Worm (Caenorhabditis elegans) whole organism, young adult: ENCODE measurements around the gene K05G3.2.

ENCODE experiments used
- C17E4.6 ChIP-seq: fragments of 200-800 bp; sonication (Bioruptor generic); IDR thresholded peaks from 2 replicates; pipeline ENCODE4 v1.3.6; 2022; ENCODE audit warnings: missing genetic modification reagents, missing genetic modification characterization, missing compliant biosample characterization
- D2030.7 ChIP-seq: fragments of 200-800 bp; sonication (Bioruptor generic); IDR thresholded peaks from 2 replicates; pipeline ENCODE4 v1.3.6; 2022; ENCODE audit warnings: missing genetic modification reagents, missing genetic modification characterization, missing compliant biosample characterization
- F10E7.11 ChIP-seq: sonication (generic microtip); optimal IDR thresholded peaks from 2 replicates; lab custom pipeline; 2017; ENCODE audit warnings: mild to moderate bottlenecking, missing genetic modification characterization, moderate library complexity, missing compliant biosample characterization
- F57C9.4 ChIP-seq: sonication (generic microtip); optimal IDR thresholded peaks from 2 replicates; lab custom pipeline; 2017; ENCODE audit warnings: mild to moderate bottlenecking, missing genetic modification characterization, missing compliant biosample characterization
- ZK185.1 ChIP-seq: sonication (generic microtip); optimal IDR thresholded peaks from 2 replicates; lab custom pipeline; 2016; ENCODE audit warnings: mild to moderate bottlenecking, missing genetic modification characterization, missing compliant biosample characterization; ENCODE audit not compliant: poor library complexity, severe bottlenecking
- ama-1 ChIP-seq, 3 experiments: fragments of 150-350 bp in 1 of 3; sonication (generic microtip) in 2 of 3; optimal IDR thresholded peaks; 2 replicates each; lab custom pipeline; 2014 to 2018; ENCODE audit warnings: missing biosample characterization in 2 of 3, missing genetic modification characterization in 2 of 3, missing genetic modification reagents in 2 of 3
- ccch-3 ChIP-seq: fragments of 200-800 bp; sonication (Bioruptor generic); optimal IDR thresholded peaks from 2 replicates; lab custom pipeline; 2018; ENCODE audit warnings: mild to moderate bottlenecking, missing genetic modification characterization, missing compliant biosample characterization
- cebp-1 ChIP-seq, 2 experiments: fragments of 200-800 bp in 1 of 2; sonication (Bioruptor generic) in 1 of 2; sonication (generic microtip) in 1 of 2; IDR thresholded peaks in 1 of 2; optimal IDR thresholded peaks in 1 of 2; 2 replicates each; pipeline versions ENCODE4 v1.3.6 to Lab custom; 2017 to 2022; ENCODE audit warnings: missing compliant biosample characterization in 2 of 2, missing genetic modification characterization in 2 of 2, mild to moderate bottlenecking in 1 of 2, missing genetic modification reagents in 1 of 2, moderate library complexity in 1 of 2
- nfya-1 ChIP-seq: sonication (generic microtip); optimal IDR thresholded peaks from 2 replicates; lab custom pipeline; 2017; ENCODE audit warnings: antibody characterized with exemption, missing compliant biosample characterization, missing genetic modification characterization, borderline replicate concordance; ENCODE audit not compliant: insufficient read depth
- somi-1 ChIP-seq: fragments of 200-800 bp; sonication (Bioruptor generic); optimal IDR thresholded peaks from 2 replicates; lab custom pipeline; 2018; ENCODE audit warnings: mild to moderate bottlenecking, missing genetic modification characterization, missing compliant biosample characterization
- unc-130 ChIP-seq: sonication (generic microtip); optimal IDR thresholded peaks from 2 replicates; lab custom pipeline; 2016; ENCODE audit warnings: missing genetic modification reagents, missing genetic modification characterization, missing compliant biosample characterization
- unc-62 ChIP-seq: fragments of 150-350 bp; optimal IDR thresholded peaks from 2 replicates; lab custom pipeline; 2014; ENCODE audit warnings: missing biosample characterization, missing genetic modification reagents, missing genetic modification characterization

DNA sequence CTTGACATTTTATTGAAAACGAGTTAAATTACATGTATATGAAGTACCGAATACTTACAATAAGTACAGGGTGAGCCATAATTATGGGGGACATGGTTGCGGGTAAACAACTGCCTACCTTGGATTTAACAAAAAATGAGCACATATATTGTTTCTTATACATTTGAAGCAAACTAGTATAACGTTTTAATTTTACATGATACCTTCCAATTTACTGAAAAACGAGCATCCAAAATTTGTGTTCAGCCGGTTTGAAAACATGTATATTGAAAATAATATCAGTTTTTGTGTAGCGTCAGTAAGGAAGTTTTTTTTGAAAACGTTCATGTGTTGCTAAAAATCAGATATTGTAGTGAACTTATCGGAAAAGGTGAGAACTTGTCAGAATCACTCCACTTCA lies 4.0 kb upstream of the K05G3.2 start:
- TF ChIP-seq unc-130 (GFP tag; lab: Kevin White, UChicago) = no peak
- no peak for TF ChIP-seq ama-1 (optimal IDR thresholded peaks at IDR 0.05; lab: Kevin White, UChicago)
- TF ChIP-seq ama-1 (GFP tag; optimal IDR thresholded peaks at IDR 0.05; lab: Kevin White, UChicago) = no peak
- no peak for TF ChIP-seq unc-62 (GFP tag; lab: Kevin White, UChicago)
- TF ChIP-seq cebp-1 (GFP tag; IDR thresholded peaks at IDR 0.05; lab: Robert Waterston, UW) = no peak
- TF ChIP-seq cebp-1 (tag; optimal IDR thresholded peaks at IDR 0.05; lab: Kevin White, UChicago) = no peak
- no peak for TF ChIP-seq C17E4.6
- no peak for TF ChIP-seq F57C9.4 (tag; lab: Kevin White, UChicago)
- no peak for TF ChIP-seq somi-1
- no peak for TF ChIP-seq ZK185.1
- TF ChIP-seq F10E7.11 (tag; lab: Kevin White, UChicago) = no peak
- TF ChIP-seq D2030.7 = no peak
- TF ChIP-seq nfya-1 = no peak
- TF ChIP-seq ccch-3 = no peak
